Worm (Caenorhabditis elegans) whole organism, late embryonic: ENCODE measurements around the gene aman-2.

ENCODE experiments used
- elt-4 ChIP-seq: sonication (generic microtip); optimal IDR thresholded peaks from 2 replicates; lab custom pipeline; 2016; ENCODE audit warnings: missing genetic modification characterization, missing compliant biosample characterization
- hlh-30 ChIP-seq: sonication (generic microtip); optimal IDR thresholded peaks from 2 replicates; lab custom pipeline; 2017; ENCODE audit warnings: antibody characterized with exemption, missing genetic modification characterization, missing compliant biosample characterization; ENCODE audit not compliant: insufficient read depth
- madf-2 ChIP-seq: sonication (generic microtip); optimal IDR thresholded peaks from 2 replicates; lab custom pipeline; 2017; ENCODE audit warnings: missing genetic modification characterization, missing compliant biosample characterization
- unc-3 ChIP-seq, 2 experiments: fragments of 200-800 bp in 1 of 2; sonication (Bioruptor generic) in 1 of 2; sonication (generic microtip) in 1 of 2; conservative IDR thresholded peaks in 1 of 2; optimal IDR thresholded peaks in 1 of 2; 2 replicates each; pipeline versions ENCODE4 v1.3.6 to Lab custom; 2016 to 2022; ENCODE audit warnings: missing compliant biosample characterization in 2 of 2, missing genetic modification characterization in 2 of 2, missing genetic modification reagents in 1 of 2

ce11 chrV:11899149-11899548 is 33.9 kb downstream of the aman-2 start, which contains the start of gene sma-1:
- TF ChIP-seq hlh-30 (tag; lab: Kevin White, UChicago) (no peak), unc-3 (GFP tag; conservative IDR thresholded peaks at IDR 0.05; lab: Robert Waterston, UW) (no peak), unc-3 (tag; optimal IDR thresholded peaks at IDR 0.05; lab: Kevin White, UChicago) (no peak), madf-2 (tag; lab: Kevin White, UChicago) (no peak), elt-4 (tag; lab: Kevin White, UChicago) (no peak)
